Fruit fly (Drosophila melanogaster): ENCODE data around the gene Ldsdh1.
A peak's percentile ranks its signal among the peaks of the same experiment; 100 is the strongest.

Gene Ldsdh1

dm6 chrX:8058446-8058900 lies 22.9 kb downstream of the Ldsdh1 start (continued):
- TF ChIP-seq dl (GFP tag; optimal IDR thresholded peaks at IDR 0.05; ENCODE audit: insufficient read depth in 1 of 2, partially characterized antibody in 2 of 2) (peak in 1 of 2 experiments; percentile 76), ey (GFP tag; optimal IDR thresholded peaks at IDR 0.05) (no peak), OdsH (GFP tag; optimal IDR thresholded peaks at IDR 0.05) (no peak), CG9705 (GFP tag; optimal IDR thresholded peaks at IDR 0.05) (no peak), N (GFP tag; optimal IDR thresholded peaks at IDR 0.05) (peak; percentile 31), Vsx2 (GFP tag; optimal IDR thresholded peaks at IDR 0.05; ENCODE audit: partially characterized antibody) (no peak), psq (GFP tag; optimal IDR thresholded peaks at IDR 0.05) (peak; percentile 52), tai (GFP tag; optimal IDR thresholded peaks at IDR 0.05) (no peak), Hr83 (GFP tag; optimal IDR thresholded peaks at IDR 0.05; ENCODE audit: poor library complexity, severe bottlenecking) (peak; percentile 53), Mio (GFP tag; optimal IDR thresholded peaks at IDR 0.05) (no peak), Jra (GFP tag; optimal IDR thresholded peaks at IDR 0.05) (peak; percentile 65), Hnf4 (GFP tag; optimal IDR thresholded peaks at IDR 0.05) (peak; percentile 59), GATAd (GFP tag; optimal IDR thresholded peaks at IDR 0.05) (no peak)

dm6 chrX:8057837-8058445 lies 23.5 kb downstream of the Ldsdh1 start:
- TF ChIP-seq Dif (GFP tag; optimal IDR thresholded peaks at IDR 0.05; ENCODE audit: partially characterized antibody) = peak; percentile 92
- peak; percentile 43 for TF ChIP-seq Hr83 (GFP tag; optimal IDR thresholded peaks at IDR 0.05; ENCODE audit: poor library complexity, severe bottlenecking)
- TF ChIP-seq pan (optimal IDR thresholded peaks at IDR 0.05) = no peak
- no peak for TF ChIP-seq fru (GFP tag; optimal IDR thresholded peaks at IDR 0.05)
- peak; percentile 95 to 96 for TF ChIP-seq dl (GFP tag; optimal IDR thresholded peaks at IDR 0.05; ENCODE audit: insufficient read depth in 1 of 2, partially characterized antibody in 2 of 2)
- no peak for TF ChIP-seq Hnf4 (GFP tag; optimal IDR thresholded peaks at IDR 0.05)
- no peak for TF ChIP-seq Jra (GFP tag; optimal IDR thresholded peaks at IDR 0.05)
- no peak for TF ChIP-seq CG32264 (GFP tag; optimal IDR thresholded peaks at IDR 0.05)
- TF ChIP-seq OdsH (GFP tag; optimal IDR thresholded peaks at IDR 0.05) = no peak
- peak; percentile 74 for TF ChIP-seq Vsx2 (GFP tag; optimal IDR thresholded peaks at IDR 0.05; ENCODE audit: partially characterized antibody)

- TF ChIP-seq Abd-B (GFP tag; optimal IDR thresholded peaks at IDR 0.05) (no peak), N (GFP tag; optimal IDR thresholded peaks at IDR 0.05) (no peak), woc (GFP tag; optimal IDR thresholded peaks at IDR 0.05) (peak; percentile 72), Rel (GFP tag; optimal IDR thresholded peaks at IDR 0.05) (no peak), Rel (tag; optimal IDR thresholded peaks at IDR 0.05) (no peak), psq (GFP tag; optimal IDR thresholded peaks at IDR 0.05) (peak; percentile 52), pan (optimal IDR thresholded peaks at IDR 0.05) (no peak), rgr (GFP tag; optimal IDR thresholded peaks at IDR 0.05) (peak; percentile 53), fru (GFP tag; optimal IDR thresholded peaks at IDR 0.05) (peak; percentile 63), sage (GFP tag; optimal IDR thresholded peaks at IDR 0.05) (no peak), Mio (GFP tag; optimal IDR thresholded peaks at IDR 0.05) (no peak), dmrt93B (GFP tag; optimal IDR thresholded peaks at IDR 0.05) (peak; percentile 61), GATAd (GFP tag; optimal IDR thresholded peaks at IDR 0.05) (no peak), Hnf4 (GFP tag; optimal IDR thresholded peaks at IDR 0.05) (no peak), tai (GFP tag; optimal IDR thresholded peaks at IDR 0.05) (no peak), brk (GFP tag; optimal IDR thresholded peaks at IDR 0.05) (no peak), Vsx2 (GFP tag; optimal IDR thresholded peaks at IDR 0.05; ENCODE audit: partially characterized antibody) (no peak), lola (GFP tag; optimal IDR thresholded peaks at IDR 0.05) (no peak), CG32264 (GFP tag; optimal IDR thresholded peaks at IDR 0.05) (no peak), ey (GFP tag; optimal IDR thresholded peaks at IDR 0.05) (peak; percentile 74), CG9705 (GFP tag; optimal IDR thresholded peaks at IDR 0.05) (peak; percentile 62), Sp1 (GFP tag; optimal IDR thresholded peaks at IDR 0.05) (peak; percentile 74), Jra (GFP tag; optimal IDR thresholded peaks at IDR 0.05) (no peak), sv (GFP tag; optimal IDR thresholded peaks at IDR 0.05) (peak; percentile 72), OdsH (GFP tag; optimal IDR thresholded peaks at IDR 0.05) (peak; percentile 37), CrebA (GFP tag; optimal IDR thresholded peaks at IDR 0.05; ENCODE audit: borderline replicate concordance) (no peak), dsf (GFP tag; optimal IDR thresholded peaks at IDR 0.05; ENCODE audit: borderline replicate concordance) (no peak), br (GFP tag; optimal IDR thresholded peaks at IDR 0.05) (peak; percentile 69), foxo (GFP tag; optimal IDR thresholded peaks at IDR 0.05) (peak in 1 of 2 experiments; percentile 71), Dif (GFP tag; optimal IDR thresholded peaks at IDR 0.05; ENCODE audit: partially characterized antibody) (no peak), Myc (optimal IDR thresholded peaks at IDR 0.05) (no peak), HLH106 (tag; optimal IDR thresholded peaks at IDR 0.05) (peak; percentile 74), Dfd (GFP tag; optimal IDR thresholded peaks at IDR 0.05) (no peak), jim (GFP tag; optimal IDR thresholded peaks at IDR 0.05) (no peak), h (GFP tag; optimal IDR thresholded peaks at IDR 0.05) (peak; percentile 59), usp (GFP tag; optimal IDR thresholded peaks at IDR 0.05) (no peak), dl (GFP tag; optimal IDR thresholded peaks at IDR 0.05; ENCODE audit: insufficient read depth in 1 of 2, partially characterized antibody in 2 of 2) (no peak), Hr78 (GFP tag; optimal IDR thresholded peaks at IDR 0.05) (no peak), Hr83 (GFP tag; optimal IDR thresholded peaks at IDR 0.05; ENCODE audit: poor library complexity, severe bottlenecking) (no peak)
Measured at dm6 chrX:8057299-8057730, 24.1 kb downstream of the Ldsdh1 start.
